Worm (Caenorhabditis elegans) whole organism, late embryonic: ENCODE measurements around the gene Y62E10A.3.

Experiments used
- C38D4.7 ChIP-seq: fragments of 200-800 bp; sonication (Bioruptor generic); optimal IDR thresholded peaks from 2 replicates; lab custom pipeline; 2018; ENCODE audit warnings: mild to moderate bottlenecking, missing genetic modification characterization, moderate library complexity, missing compliant biosample characterization
- F13H6.1 ChIP-seq: sonication (generic microtip); optimal IDR thresholded peaks from 2 replicates; lab custom pipeline; 2016; ENCODE audit warnings: missing genetic modification characterization, missing compliant biosample characterization
- T23F11.4 ChIP-seq: fragments of 200-800 bp; sonication (Bioruptor generic); optimal IDR thresholded peaks from 2 replicates; lab custom pipeline; 2018; ENCODE audit warnings: mild to moderate bottlenecking, missing genetic modification characterization, missing compliant biosample characterization
- Y22D7AL.16 ChIP-seq: sonication (generic microtip); optimal IDR thresholded peaks from 2 replicates; lab custom pipeline; 2016; ENCODE audit warnings: missing genetic modification characterization, missing compliant biosample characterization
- ama-1 ChIP-seq: fragments of 150-350 bp; optimal IDR thresholded peaks from 2 replicates; lab custom pipeline; 2014
- ceh-18 ChIP-seq: sonication (generic microtip); optimal IDR thresholded peaks from 2 replicates; lab custom pipeline; 2016; ENCODE audit warnings: missing genetic modification characterization, missing compliant biosample characterization
- ceh-9 ChIP-seq: sonication (generic microtip); optimal IDR thresholded peaks from 2 replicates; lab custom pipeline; 2016; ENCODE audit warnings: mild to moderate bottlenecking, missing genetic modification characterization, inconsistent platforms, missing compliant biosample characterization
- hlh-13 ChIP-seq: fragments of 200-800 bp; sonication (Bioruptor generic); optimal IDR thresholded peaks from 2 replicates; lab custom pipeline; 2018; ENCODE audit warnings: mild to moderate bottlenecking, missing genetic modification characterization, missing compliant biosample characterization
- hlh-30 ChIP-seq: sonication (generic microtip); optimal IDR thresholded peaks from 2 replicates; lab custom pipeline; 2017; ENCODE audit warnings: antibody characterized with exemption, missing genetic modification characterization, missing compliant biosample characterization; ENCODE audit not compliant: insufficient read depth
- nhr-11 ChIP-seq: fragments of 150-350 bp; optimal IDR thresholded peaks from 2 replicates; lab custom pipeline; 2014; ENCODE audit warnings: missing biosample characterization, missing genetic modification characterization
- pag-3 ChIP-seq: sonication (generic microtip); optimal IDR thresholded peaks from 2 replicates; lab custom pipeline; 2016; ENCODE audit warnings: missing compliant biosample characterization, missing genetic modification characterization, borderline replicate concordance
- pha-4 ChIP-seq: fragments of 150-350 bp; optimal IDR thresholded peaks from 2 replicates; lab custom pipeline; 2018; ENCODE audit warnings: missing biosample characterization, missing genetic modification reagents, missing genetic modification characterization
- sox-4 ChIP-seq: sonication (generic microtip); optimal IDR thresholded peaks from 2 replicates; lab custom pipeline; 2017; ENCODE audit warnings: mild to moderate bottlenecking, missing genetic modification characterization, inconsistent platforms, missing compliant biosample characterization
- ztf-16 ChIP-seq: sonication (generic microtip); optimal IDR thresholded peaks from 2 replicates; lab custom pipeline; 2017; ENCODE audit warnings: missing genetic modification characterization, missing compliant biosample characterization

DNA sequence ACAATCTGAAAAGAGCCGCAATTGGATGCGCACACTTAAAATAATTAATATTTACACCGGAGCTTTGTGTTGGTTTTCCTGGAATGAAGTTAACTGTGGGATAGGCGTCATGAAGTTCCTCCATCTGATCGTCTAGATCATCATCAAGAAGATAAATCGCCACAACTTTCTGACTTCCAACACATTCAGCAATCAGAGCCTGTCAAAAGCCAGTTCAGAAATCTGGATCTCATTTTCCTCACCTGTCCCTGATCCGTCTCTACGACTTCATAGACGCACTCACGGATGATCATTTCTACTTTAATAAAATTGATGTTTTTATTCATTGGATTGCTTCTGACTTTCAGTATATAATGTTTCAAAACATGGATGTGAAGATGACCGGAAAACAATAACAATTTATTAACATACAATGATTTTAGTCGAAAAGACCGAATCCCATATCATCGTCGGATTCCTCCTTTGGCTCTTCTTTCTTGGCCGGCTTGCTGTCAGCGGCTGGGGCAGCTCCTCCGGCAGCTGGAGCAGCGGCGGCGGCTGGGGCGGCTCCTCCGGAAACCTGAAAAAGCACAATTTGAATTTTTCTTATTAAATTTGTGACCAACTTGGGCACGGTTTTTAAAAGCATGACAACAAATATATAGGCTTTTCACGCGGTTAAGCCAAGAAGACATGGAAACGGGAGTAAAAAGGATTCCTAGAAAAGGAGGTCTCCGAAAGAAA, 9.2 kb upstream of the Y62E10A.3 start, which contains the start of gene agt-1:
- TF ChIP-seq Y22D7AL.16 (tag; lab: Kevin White, UChicago) (no peak), pha-4 (no peak), F13H6.1 (tag; lab: Kevin White, UChicago) (no peak), ceh-18 (tag; lab: Kevin White, UChicago) (no peak), sox-4 (no peak), ama-1 (lab: Kevin White, UChicago) (no peak), nhr-11 (tag; lab: Kevin White, UChicago) (no peak), ztf-16 (tag; lab: Kevin White, UChicago) (no peak), hlh-30 (no peak), T23F11.4 (GFP tag; lab: Kevin White, UChicago) (no peak), ceh-9 (no peak), pag-3 (tag; lab: Kevin White, UChicago) (no peak), C38D4.7 (GFP tag; lab: Kevin White, UChicago) (no peak), hlh-13 (GFP tag; lab: Kevin White, UChicago) (no peak)
